Worm (Caenorhabditis elegans) whole organism, L3 larva: ENCODE data around the gene xnd-1.
A peak's percentile ranks its signal among the peaks of the same experiment; 100 is the strongest.

Experiments used
- R02D3.7 ChIP-seq: fragments of 150-350 bp; optimal IDR thresholded peaks from 2 replicates; lab custom pipeline; 2014; ENCODE audit warnings: missing biosample characterization, missing genetic modification characterization
- ZK546.5 ChIP-seq: sonication (generic microtip); optimal IDR thresholded peaks from 2 replicates; lab custom pipeline; 2017; ENCODE audit warnings: missing biosample characterization, missing genetic modification characterization
- aly-2 ChIP-seq: fragments of 150-350 bp; optimal IDR thresholded peaks from 2 replicates; lab custom pipeline; 2014; ENCODE audit warnings: missing biosample characterization, missing genetic modification characterization
- ama-1 ChIP-seq: fragments of 150-350 bp; optimal IDR thresholded peaks from 2 replicates; lab custom pipeline; 2018
- ceh-16 ChIP-seq: sonication (generic microtip); optimal IDR thresholded peaks from 2 replicates; lab custom pipeline; 2017; ENCODE audit warnings: missing biosample characterization, missing genetic modification characterization
- ceh-82 ChIP-seq: fragments of 150-350 bp; optimal IDR thresholded peaks from 2 replicates; lab custom pipeline; 2014; ENCODE audit warnings: missing biosample characterization, missing genetic modification characterization
- ceh-9 ChIP-seq: sonication (generic microtip); optimal IDR thresholded peaks from 2 replicates; lab custom pipeline; 2018; ENCODE audit warnings: missing biosample characterization, missing genetic modification characterization
- egl-27 ChIP-seq: sonication (generic microtip); optimal IDR thresholded peaks from 4 replicates; lab custom pipeline; 2017; ENCODE audit warnings: missing biosample characterization, missing genetic modification reagents, missing genetic modification characterization
- egl-5 ChIP-seq: fragments of 150-350 bp; optimal IDR thresholded peaks from 2 replicates; lab custom pipeline; 2017; ENCODE audit warnings: missing biosample characterization, missing genetic modification reagents, missing genetic modification characterization, inconsistent platforms
- elt-1 ChIP-seq: fragments of 150-350 bp; optimal IDR thresholded peaks from 2 replicates; lab custom pipeline; 2014; ENCODE audit warnings: missing biosample characterization, missing genetic modification characterization
- elt-2 ChIP-seq: sonication (generic microtip); optimal IDR thresholded peaks from 2 replicates; lab custom pipeline; 2016; ENCODE audit warnings: missing genetic modification reagents, mild to moderate bottlenecking, missing genetic modification characterization, missing compliant biosample characterization
- eor-1 ChIP-seq, 2 experiments: fragments of 150-350 bp; optimal IDR thresholded peaks; 2 replicates each; lab custom pipeline; 2014 to 2018; ENCODE audit warnings: missing biosample characterization in 2 of 2, missing genetic modification characterization in 2 of 2
- fkh-10 ChIP-seq: sonication (generic microtip); optimal IDR thresholded peaks from 2 replicates; lab custom pipeline; 2017; ENCODE audit warnings: missing biosample characterization, missing genetic modification reagents, missing genetic modification characterization
- fkh-2 ChIP-seq: fragments of 150-350 bp; optimal IDR thresholded peaks from 2 replicates; lab custom pipeline; 2014; ENCODE audit warnings: missing biosample characterization, missing genetic modification reagents, missing genetic modification characterization
- fos-1 ChIP-seq: fragments of 150-350 bp; optimal IDR thresholded peaks from 2 replicates; lab custom pipeline; 2014; ENCODE audit warnings: missing biosample characterization, missing genetic modification characterization
- hmg-11 ChIP-seq: sonication (generic microtip); optimal IDR thresholded peaks from 2 replicates; lab custom pipeline; 2016; ENCODE audit warnings: missing genetic modification characterization, missing compliant biosample characterization
- jun-1 ChIP-seq: fragments of 150-350 bp; optimal IDR thresholded peaks from 2 replicates; lab custom pipeline; 2014; ENCODE audit warnings: missing biosample characterization, missing genetic modification reagents, missing genetic modification characterization
- lin-15B ChIP-seq: fragments of 150-350 bp; optimal IDR thresholded peaks from 2 replicates; lab custom pipeline; 2014; ENCODE audit warnings: missing biosample characterization, missing genetic modification characterization
- lin-39 ChIP-seq: fragments of 150-350 bp; optimal IDR thresholded peaks from 2 replicates; lab custom pipeline; 2018; ENCODE audit warnings: missing biosample characterization, missing genetic modification reagents, missing genetic modification characterization
- lsy-12 ChIP-seq: sonication (generic microtip); optimal IDR thresholded peaks from 2 replicates; lab custom pipeline; 2016; ENCODE audit warnings: mild to moderate bottlenecking, missing genetic modification characterization, missing compliant biosample characterization
- nfya-1 ChIP-seq: sonication (generic microtip); optimal IDR thresholded peaks from 2 replicates; lab custom pipeline; 2017; ENCODE audit warnings: missing genetic modification characterization, mild to moderate bottlenecking, missing compliant biosample characterization, antibody characterized with exemption, moderate library complexity; ENCODE audit not compliant: insufficient read depth
- nhr-11 ChIP-seq: fragments of 150-350 bp; optimal IDR thresholded peaks from 2 replicates; lab custom pipeline; 2014; ENCODE audit warnings: missing biosample characterization, missing genetic modification characterization
- nhr-12 ChIP-seq: fragments of 150-350 bp; optimal IDR thresholded peaks from 2 replicates; lab custom pipeline; 2014; ENCODE audit warnings: missing biosample characterization, missing genetic modification characterization
- nhr-23 ChIP-seq: fragments of 150-350 bp; optimal IDR thresholded peaks from 2 replicates; lab custom pipeline; 2014; ENCODE audit warnings: missing biosample characterization, missing genetic modification reagents, missing genetic modification characterization
- nhr-237 ChIP-seq: fragments of 150-350 bp; optimal IDR thresholded peaks from 2 replicates; lab custom pipeline; 2014; ENCODE audit warnings: missing biosample characterization, missing genetic modification characterization
- nhr-25 ChIP-seq: sonication (generic microtip); optimal IDR thresholded peaks from 2 replicates; lab custom pipeline; 2017; ENCODE audit warnings: missing biosample characterization, missing genetic modification characterization
- nhr-28 ChIP-seq: fragments of 150-350 bp; optimal IDR thresholded peaks from 2 replicates; lab custom pipeline; 2014; ENCODE audit warnings: missing biosample characterization, missing genetic modification characterization
- nhr-43 ChIP-seq: sonication (generic microtip); optimal IDR thresholded peaks from 2 replicates; lab custom pipeline; 2016; ENCODE audit warnings: mild to moderate bottlenecking, missing genetic modification characterization, missing compliant biosample characterization; ENCODE audit not compliant: poor library complexity, severe bottlenecking
- nhr-67 ChIP-seq: fragments of 150-350 bp; optimal IDR thresholded peaks from 2 replicates; lab custom pipeline; 2014; ENCODE audit warnings: missing biosample characterization, missing genetic modification characterization
- nhr-76 ChIP-seq: fragments of 150-350 bp; sonication (generic microtip); optimal IDR thresholded peaks from 5 replicates; lab custom pipeline; 2014; ENCODE audit warnings: missing biosample characterization, missing genetic modification characterization
- nhr-77 ChIP-seq: fragments of 150-350 bp; optimal IDR thresholded peaks from 2 replicates; lab custom pipeline; 2014; ENCODE audit warnings: missing biosample characterization, missing genetic modification characterization
- pha-4 ChIP-seq: fragments of 150-350 bp; optimal IDR thresholded peaks from 2 replicates; lab custom pipeline; 2014; ENCODE audit warnings: missing biosample characterization, missing genetic modification reagents, missing genetic modification characterization
- pqm-1 ChIP-seq: fragments of 150-350 bp; optimal IDR thresholded peaks from 2 replicates; lab custom pipeline; 2017; ENCODE audit warnings: missing biosample characterization, missing genetic modification characterization, inconsistent platforms
- sea-2 ChIP-seq: fragments of 150-350 bp; sonication (generic microtip); optimal IDR thresholded peaks from 4 replicates; lab custom pipeline; 2014; ENCODE audit warnings: missing biosample characterization, missing genetic modification reagents, missing genetic modification characterization
- skn-1 ChIP-seq: fragments of 150-350 bp; optimal IDR thresholded peaks from 2 replicates; lab custom pipeline; 2014; ENCODE audit warnings: missing biosample characterization, missing genetic modification characterization
- snpc-4 ChIP-seq: fragments of 150-350 bp; optimal IDR thresholded peaks from 2 replicates; lab custom pipeline; 2014; ENCODE audit warnings: missing biosample characterization, missing genetic modification characterization
- unc-39 ChIP-seq: sonication (generic microtip); optimal IDR thresholded peaks from 4 replicates; lab custom pipeline; 2017; ENCODE audit warnings: missing biosample characterization, missing genetic modification characterization
- unc-62 ChIP-seq: fragments of 150-350 bp; sonication (generic microtip); optimal IDR thresholded peaks from 4 replicates; lab custom pipeline; 2014; ENCODE audit warnings: missing biosample characterization, missing genetic modification reagents, missing genetic modification characterization
- zag-1 ChIP-seq: fragments of 150-350 bp; optimal IDR thresholded peaks from 2 replicates; lab custom pipeline; 2014; ENCODE audit warnings: missing biosample characterization, missing genetic modification characterization
- ztf-4 ChIP-seq: fragments of 150-350 bp; optimal IDR thresholded peaks from 2 replicates; lab custom pipeline; 2014; ENCODE audit warnings: missing biosample characterization, missing genetic modification characterization

The xnd-1 gene

ce11 chrIII:5634509-5634908 is 30.2 kb downstream of the xnd-1 start:
- TF ChIP-seq lin-39 (tag; lab: Kevin White, UChicago) (peak; percentile 17), unc-39 (no peak)

- TF ChIP-seq nhr-25 (tag; lab: Kevin White, UChicago) = no peak
- no peak for TF ChIP-seq nhr-11 (tag; lab: Kevin White, UChicago)
- no peak for TF ChIP-seq unc-39
- no peak for TF ChIP-seq fos-1
- TF ChIP-seq ceh-9 (tag; lab: Kevin White, UChicago) = no peak
- no peak for TF ChIP-seq nhr-12 (tag; lab: Kevin White, UChicago)
- TF ChIP-seq sea-2 (GFP tag; lab: Kevin White, UChicago) = no peak
- TF ChIP-seq ZK546.5 (tag; lab: Kevin White, UChicago) = no peak
- no peak for TF ChIP-seq lsy-12 (tag; lab: Kevin White, UChicago)
- no peak for TF ChIP-seq egl-5 (tag; lab: Kevin White, UChicago)
- no peak for TF ChIP-seq nhr-237
- no peak for TF ChIP-seq aly-2
- TF ChIP-seq nhr-76 (tag; lab: Kevin White, UChicago) = no peak
- TF ChIP-seq nhr-67 = no peak
- no peak for TF ChIP-seq nhr-23
- TF ChIP-seq ama-1 (lab: Kevin White, UChicago) = no peak
- no peak for TF ChIP-seq zag-1 (tag; lab: Kevin White, UChicago)
- TF ChIP-seq ztf-4 (tag; lab: Kevin White, UChicago) = no peak
- no peak for TF ChIP-seq nhr-28 (tag; lab: Kevin White, UChicago)
- no peak for TF ChIP-seq elt-1 (tag; lab: Kevin White, UChicago)
Observed at ce11 chrIII:5635179-5635578, 30.9 kb downstream of the xnd-1 start, which contains the start of gene ckk-1. Gene ckk-1, plus strand, starts transcription at chrIII:5635479.

ce11 chrIII:5637297-5637876 is 33.1 kb downstream of the xnd-1 start:
- TF ChIP-seq elt-2 (tag; lab: Kevin White, UChicago) = peak; percentile 12
- TF ChIP-seq, all 47 proteins: peak for 1; not testable (repeated sequence) for 46

- TF ChIP-seq nhr-67 (no peak), nfya-1 (tag; lab: Kevin White, UChicago) (peak; percentile 85), lin-39 (tag; lab: Kevin White, UChicago) (peak; percentile 80), zag-1 (tag; lab: Kevin White, UChicago) (no peak), snpc-4 (tag; lab: Kevin White, UChicago) (peak; percentile 20), nhr-43 (no peak), lin-15B (tag; lab: Kevin White, UChicago) (peak; percentile 36), fkh-10 (GFP tag; lab: Kevin White, UChicago) (peak; percentile 70)
Observed at ce11 chrIII:5639893-5640292, 35.6 kb downstream of the xnd-1 start.

- TF ChIP-seq ama-1 (lab: Kevin White, UChicago) (no peak), ceh-82 (tag; lab: Kevin White, UChicago) (no peak), lsy-12 (tag; lab: Kevin White, UChicago) (no peak), eor-1 (tag; optimal IDR thresholded peaks at IDR 0.05; lab: Kevin White, UChicago) (no peak), hmg-11 (tag; lab: Kevin White, UChicago) (no peak), fos-1 (no peak), fkh-10 (GFP tag; lab: Kevin White, UChicago) (no peak), elt-2 (tag; lab: Kevin White, UChicago) (no peak), unc-62 (no peak), fkh-2 (no peak), nhr-76 (tag; lab: Kevin White, UChicago) (no peak), ceh-9 (tag; lab: Kevin White, UChicago) (no peak), ZK546.5 (tag; lab: Kevin White, UChicago) (no peak)
Observed at ce11 chrIII:5642692-5643091, 38.4 kb downstream of the xnd-1 start.

ce11 chrIII:5653692-5654105 is 49.4 kb downstream of the xnd-1 start:
- peak; percentile 17 for TF ChIP-seq lin-15B (tag; lab: Kevin White, UChicago)
- peak; percentile 81 for TF ChIP-seq ama-1 (lab: Kevin White, UChicago)
- TF ChIP-seq nhr-11 (tag; lab: Kevin White, UChicago) = no peak
- no peak for TF ChIP-seq nhr-67
- no peak for TF ChIP-seq egl-5 (tag; lab: Kevin White, UChicago)
- no peak for TF ChIP-seq unc-62
- TF ChIP-seq nhr-23 = peak; percentile 27
- TF ChIP-seq nfya-1 (tag; lab: Kevin White, UChicago) = peak; percentile 19
- peak; percentile 97 for TF ChIP-seq snpc-4 (tag; lab: Kevin White, UChicago)
- peak; percentile 71 for TF ChIP-seq lsy-12 (tag; lab: Kevin White, UChicago)
- no peak for TF ChIP-seq lin-39 (tag; lab: Kevin White, UChicago)
- peak; percentile 25 for TF ChIP-seq pha-4 (tag; lab: Kevin White, UChicago)
- TF ChIP-seq egl-27 (tag; lab: Kevin White, UChicago) = no peak
- no peak for TF ChIP-seq skn-1
- TF ChIP-seq nhr-237 = no peak
- TF ChIP-seq nhr-25 (tag; lab: Kevin White, UChicago) = peak; percentile 43
- TF ChIP-seq ceh-16 (tag; lab: Kevin White, UChicago) = no peak
- no peak for TF ChIP-seq ceh-82 (tag; lab: Kevin White, UChicago)
- TF ChIP-seq nhr-43 = peak; percentile 62
- peak; percentile 49 for TF ChIP-seq pqm-1 (tag; lab: Kevin White, UChicago)
- TF ChIP-seq R02D3.7 (tag; lab: Kevin White, UChicago) = peak; percentile 1
- TF ChIP-seq nhr-77 = no peak
- TF ChIP-seq jun-1 (tag; lab: Kevin White, UChicago) = no peak
- TF ChIP-seq hmg-11 (tag; lab: Kevin White, UChicago) = peak; percentile 13
- TF ChIP-seq elt-2 (tag; lab: Kevin White, UChicago) = peak; percentile 31
